Comparison of ENCODE assay signal across 1 fruit fly cellular context in genomic region chr3L:17475979-17476393, dm6.
TF ChIP-seq lines count a peak whose summit lies in the region.

CG34250 (plus strand) TSS chr3L:17476222.

TF ChIP-seq in whole organism, embryonic, 481 proteins besides CTCF, POLR2A, EP300 and RAD21 (continued from another document):
- TF ChIP-seq Sry-β (GFP tag; optimal IDR thresholded peaks at IDR 0.05; lab: Kevin White, UChicago) (peak; percentile 1), Fer3 (tag; optimal IDR thresholded peaks at IDR 0.05; lab: Kevin White, UChicago) (peak; percentile 15), Doc3 (GFP tag; IDR thresholded peaks at IDR 0.05; lab: Robert Waterston, UW; ENCODE audit: partially characterized antibody) (peak; percentile 76; the same call in 2 of the 3 replicates), CG14860 (GFP tag; IDR thresholded peaks at IDR 0.05; lab: Robert Waterston, UW; ENCODE audit: partially characterized antibody) (peak; percentile 66; the same call in 2 of the 3 replicates), Stat92E (GFP tag; optimal IDR thresholded peaks at IDR 0.05; lab: Kevin White, UChicago) (peak in 1 of 3 experiments; percentile 72), bsh (GFP tag; optimal IDR thresholded peaks at IDR 0.05; lab: Kevin White, UChicago) (peak in 1 of 2 experiments; percentile 14), Dll (GFP tag; IDR thresholded peaks at IDR 0.05; lab: Robert Waterston, UW; ENCODE audit: partially characterized antibody) (peak; percentile 90), Ets97D (GFP tag; optimal IDR thresholded peaks at IDR 0.05; lab: Kevin White, UChicago) (peak; percentile 59), CG3838 (GFP tag; optimal IDR thresholded peaks at IDR 0.05; lab: Kevin White, UChicago) (peak; percentile 28), NfI (GFP tag; optimal IDR thresholded peaks at IDR 0.05; lab: Kevin White, UChicago) (no peak), CG7839 (tag; optimal IDR thresholded peaks at IDR 0.05; lab: Kevin White, UChicago) (peak; percentile 9), CG8765 (GFP tag; IDR thresholded peaks at IDR 0.05; lab: Robert Waterston, UW) (no peak), CG9876 (GFP tag; optimal IDR thresholded peaks at IDR 0.05; lab: Kevin White, UChicago) (peak; percentile 31), Pdp1 (GFP tag; optimal IDR thresholded peaks at IDR 0.05; lab: Kevin White, UChicago) (peak in 1 of 2 experiments; percentile 2), CG2678 (tag; optimal IDR thresholded peaks at IDR 0.05; lab: Kevin White, UChicago) (peak; percentile 15), Xbp1 (GFP tag; optimal IDR thresholded peaks at IDR 0.05; lab: Kevin White, UChicago) (peak; percentile 47), MBD-R2 (GFP tag; IDR thresholded peaks at IDR 0.05; lab: Robert Waterston, UW) (peak; percentile 68), CG2129 (GFP tag; IDR thresholded peaks at IDR 0.05; lab: Robert Waterston, UW; ENCODE audit: partially characterized antibody) (peak; percentile 28; the same call in 1 of the 2 replicates), CG16813 (GFP tag; IDR thresholded peaks at IDR 0.05; lab: Robert Waterston, UW; ENCODE audit: partially characterized antibody) (peak; percentile 75), Opbp (GFP tag; IDR thresholded peaks at IDR 0.05; lab: Robert Waterston, UW; ENCODE audit: partially characterized antibody) (peak; percentile 75; the same call in 2 of the 3 replicates), gcm (GFP tag; optimal IDR thresholded peaks at IDR 0.05; lab: Kevin White, UChicago) (no peak), Dip3 (GFP tag; optimal IDR thresholded peaks at IDR 0.05; lab: Kevin White, UChicago) (peak; percentile 19), HmgZ (tag; optimal IDR thresholded peaks at IDR 0.05; lab: Kevin White, UChicago) (peak; percentile 59), jumu (GFP tag; optimal IDR thresholded peaks at IDR 0.05; lab: Kevin White, UChicago) (no peak), Kr (GFP tag; optimal IDR thresholded peaks at IDR 0.05; lab: Kevin White, UChicago) (no peak), CG32767 (GFP tag; IDR thresholded peaks at IDR 0.05; lab: Robert Waterston, UW) (no peak), CG13424 (tag; optimal IDR thresholded peaks at IDR 0.05; lab: Kevin White, UChicago) (peak; percentile 36), Myb (GFP tag; optimal IDR thresholded peaks at IDR 0.05; lab: Kevin White, UChicago) (peak; percentile 63), dpn (GFP tag; optimal IDR thresholded peaks at IDR 0.05; lab: Kevin White, UChicago) (peak; percentile 41 to 55), gem (tag; optimal IDR thresholded peaks at IDR 0.05; lab: Kevin White, UChicago) (peak; percentile 33), Hr78 (GFP tag; optimal IDR thresholded peaks at IDR 0.05; lab: Kevin White, UChicago) (no peak), unpg (GFP tag; optimal IDR thresholded peaks at IDR 0.05; lab: Kevin White, UChicago) (no peak), CG14014 (GFP tag; IDR thresholded peaks at IDR 0.05; lab: Robert Waterston, UW) (0 out of 2 replicates have a peak, but pooled peaks have one; percentile 18), CG31441 (GFP tag; IDR thresholded peaks at IDR 0.05; lab: Robert Waterston, UW) (peak; percentile 60; the same call in 1 of the 2 replicates), CG9437 (GFP tag; optimal IDR thresholded peaks at IDR 0.05; lab: Kevin White, UChicago) (no peak), CG14710 (tag; optimal IDR thresholded peaks at IDR 0.05; lab: Kevin White, UChicago) (peak; percentile 85), row (GFP tag; IDR thresholded peaks at IDR 0.05; lab: Robert Waterston, UW) (peak; percentile 47; the same call in 1 of the 3 replicates), CG1603 (tag; optimal IDR thresholded peaks at IDR 0.05; lab: Kevin White, UChicago) (peak; percentile 25), CG9727 (GFP tag; optimal IDR thresholded peaks at IDR 0.05; lab: Kevin White, UChicago) (peak; percentile 31), zen2 (GFP tag; IDR thresholded peaks at IDR 0.05; lab: Robert Waterston, UW; ENCODE audit: partially characterized antibody) (peak; percentile 44; the same call in 2 of the 3 replicates), trem (tag; optimal IDR thresholded peaks at IDR 0.05; lab: Kevin White, UChicago) (peak; percentile 87), kay (GFP tag; optimal IDR thresholded peaks at IDR 0.05; lab: Kevin White, UChicago) (peak; percentile 6), CG14965 (GFP tag; optimal IDR thresholded peaks at IDR 0.05; lab: Kevin White, UChicago; ENCODE audit: borderline replicate concordance) (no peak), CG2120 (GFP tag; optimal IDR thresholded peaks at IDR 0.05; lab: Kevin White, UChicago) (peak; percentile 67), tgo (GFP tag; IDR thresholded peaks at IDR 0.05; lab: Robert Waterston, UW) (no peak; the same call in 2 of the 3 replicates), CG30403 (GFP tag; optimal IDR thresholded peaks at IDR 0.05; lab: Kevin White, UChicago) (peak; percentile 32), Ssrp (tag; optimal IDR thresholded peaks at IDR 0.05; lab: Kevin White, UChicago) (no peak)
